Worm (Caenorhabditis elegans) whole organism, L4 larva: ENCODE data around the gene nspc-18.
A peak's percentile ranks its signal among the peaks of the same experiment; 100 is the strongest.

Experiments
- F10B5.3 ChIP-seq: sonication (generic microtip); optimal IDR thresholded peaks from 2 replicates; lab custom pipeline; 2016; ENCODE audit warnings: mild to moderate bottlenecking, missing genetic modification characterization, missing compliant biosample characterization
- F44E2.7 ChIP-seq: fragments of 200-800 bp; sonication (Bioruptor generic); IDR thresholded peaks from 2 replicates; pipeline ENCODE4 v2.1.2; 2022; ENCODE audit warnings: missing genetic modification characterization, missing compliant biosample characterization
- F49E8.2 ChIP-seq: sonication (generic microtip); optimal IDR thresholded peaks from 2 replicates; lab custom pipeline; 2016; ENCODE audit warnings: missing compliant biosample characterization, mild to moderate bottlenecking, missing genetic modification characterization, borderline replicate concordance
- T26A8.4 ChIP-seq: fragments of 200-800 bp; sonication (Bioruptor generic); IDR thresholded peaks from 2 replicates; pipeline ENCODE4 v1.3.6; 2022; ENCODE audit warnings: missing genetic modification characterization, missing compliant biosample characterization
- Y48G9A.11 ChIP-seq: fragments of 200-800 bp; sonication (Bioruptor generic); IDR thresholded peaks from 2 replicates; pipeline ENCODE4 v1.3.6; 2022; ENCODE audit warnings: missing genetic modification reagents, missing genetic modification characterization, missing compliant biosample characterization
- Y75B8A.6 ChIP-seq: fragments of 200-800 bp; sonication (Bioruptor generic); IDR thresholded peaks from 2 replicates; pipeline ENCODE4 v1.3.6; 2022; ENCODE audit warnings: missing genetic modification reagents, missing genetic modification characterization, missing compliant biosample characterization
- ZK337.2 ChIP-seq: fragments of 200-800 bp; sonication (Bioruptor generic); IDR thresholded peaks from 2 replicates; pipeline ENCODE4 v1.3.6; 2022; ENCODE audit warnings: missing genetic modification reagents, missing genetic modification characterization, missing compliant biosample characterization
- ZK546.5 ChIP-seq, 2 experiments: sonication (generic microtip); optimal IDR thresholded peaks; 2 replicates each; lab custom pipeline; 2017; ENCODE audit warnings: missing biosample characterization in 2 of 2, missing genetic modification characterization in 2 of 2
- attf-4 ChIP-seq: sonication (generic microtip); optimal IDR thresholded peaks from 3 replicates; lab custom pipeline; 2017; ENCODE audit warnings: missing biosample characterization, missing genetic modification characterization
- ceh-20 ChIP-seq: fragments of 200-800 bp; sonication (Bioruptor generic); IDR thresholded peaks from 2 replicates; pipeline ENCODE4 v1.3.6; 2022; ENCODE audit warnings: missing genetic modification reagents, missing genetic modification characterization, missing compliant biosample characterization
- ceh-62 ChIP-seq: sonication (generic microtip); optimal IDR thresholded peaks from 2 replicates; lab custom pipeline; 2017; ENCODE audit warnings: missing biosample characterization, missing genetic modification characterization
- ceh-82 ChIP-seq: sonication (generic microtip); optimal IDR thresholded peaks from 2 replicates; lab custom pipeline; 2017; ENCODE audit warnings: missing biosample characterization, missing genetic modification characterization
- cey-2 ChIP-seq: sonication (generic microtip); optimal IDR thresholded peaks from 3 replicates; lab custom pipeline; 2017; ENCODE audit warnings: missing genetic modification characterization, mild to moderate bottlenecking, missing compliant biosample characterization, antibody characterized with exemption, borderline replicate concordance; ENCODE audit not compliant: insufficient read depth
- ctbp-1 ChIP-seq: fragments of 200-800 bp; sonication (Bioruptor generic); IDR thresholded peaks from 2 replicates; pipeline ENCODE4 v1.3.6; 2022; ENCODE audit warnings: missing genetic modification reagents, missing genetic modification characterization, missing compliant biosample characterization
- daf-12 ChIP-seq: fragments of 150-350 bp; optimal IDR thresholded peaks from 2 replicates; lab custom pipeline; 2014; ENCODE audit warnings: missing biosample characterization, missing genetic modification reagents, missing genetic modification characterization
- daf-19 ChIP-seq: fragments of 200-800 bp; sonication (Bioruptor generic); conservative IDR thresholded peaks from 2 replicates; pipeline ENCODE4 v1.3.6; 2022; ENCODE audit warnings: missing genetic modification characterization, missing compliant biosample characterization
- dmd-8 ChIP-seq: fragments of 200-800 bp; sonication (Bioruptor generic); IDR thresholded peaks from 2 replicates; pipeline ENCODE4 v1.3.6; 2022; ENCODE audit warnings: missing genetic modification characterization, missing compliant biosample characterization
- dmd-9 ChIP-seq: fragments of 200-800 bp; sonication (Bioruptor generic); IDR thresholded peaks from 2 replicates; pipeline ENCODE4 v1.3.6; 2022; ENCODE audit warnings: missing genetic modification reagents, missing genetic modification characterization, missing compliant biosample characterization
- dve-1 ChIP-seq: sonication (generic microtip); optimal IDR thresholded peaks from 2 replicates; lab custom pipeline; 2017; ENCODE audit warnings: antibody characterized with exemption, mild to moderate bottlenecking, missing genetic modification characterization, missing compliant biosample characterization; ENCODE audit not compliant: insufficient read depth
- egl-43 ChIP-seq: fragments of 200-800 bp; sonication (Bioruptor generic); IDR thresholded peaks from 2 replicates; pipeline ENCODE4 v1.3.6; 2022; ENCODE audit warnings: missing genetic modification reagents, missing genetic modification characterization, missing compliant biosample characterization
- fos-1 ChIP-seq: fragments of 150-350 bp; optimal IDR thresholded peaks from 2 replicates; lab custom pipeline; 2014; ENCODE audit warnings: missing biosample characterization, missing genetic modification characterization
- hif-1 ChIP-seq, 2 experiments: sonication (generic microtip); optimal IDR thresholded peaks; 2 replicates each; lab custom pipeline; 2016 to 2017; ENCODE audit warnings: missing compliant biosample characterization in 2 of 2, missing genetic modification characterization in 2 of 2, missing genetic modification reagents in 2 of 2, missing genotype in 2 of 2, mild to moderate bottlenecking in 1 of 2
- hlh-30 ChIP-seq: sonication (generic microtip); optimal IDR thresholded peaks from 2 replicates; lab custom pipeline; 2017; ENCODE audit warnings: antibody characterized with exemption, mild to moderate bottlenecking, missing genetic modification characterization, missing compliant biosample characterization; ENCODE audit not compliant: insufficient read depth
- hmg-1.1 ChIP-seq: fragments of 200-800 bp; sonication (Bioruptor generic); IDR thresholded peaks from 2 replicates; pipeline ENCODE4 v1.3.6; 2022; ENCODE audit warnings: missing genetic modification reagents, missing genetic modification characterization, missing compliant biosample characterization
- lim-7 ChIP-seq: fragments of 200-800 bp; sonication (Bioruptor generic); IDR thresholded peaks from 2 replicates; pipeline ENCODE4 v1.3.6; 2022; ENCODE audit warnings: missing genetic modification characterization, missing compliant biosample characterization
- lin-1 ChIP-seq: fragments of 200-800 bp; sonication (Bioruptor generic); IDR thresholded peaks from 2 replicates; pipeline ENCODE4 v1.3.6; 2022; ENCODE audit warnings: missing genetic modification reagents, missing genetic modification characterization, missing compliant biosample characterization
- lin-15B ChIP-seq: fragments of 150-350 bp; sonication (generic microtip); optimal IDR thresholded peaks from 3 replicates; lab custom pipeline; 2014; ENCODE audit warnings: missing biosample characterization, missing genetic modification characterization
- lsy-2 ChIP-seq, 2 experiments: fragments of 150-350 bp in 1 of 2; sonication (generic microtip) in 1 of 2; optimal IDR thresholded peaks; 2 replicates each; lab custom pipeline; 2014 to 2017; ENCODE audit warnings: missing biosample characterization in 2 of 2, missing genetic modification characterization in 2 of 2
- madf-5 ChIP-seq, 2 experiments: fragments of 200-800 bp; sonication (Bioruptor generic); IDR thresholded peaks; 2 replicates each; pipeline ENCODE4 v1.3.6; 2022; ENCODE audit warnings: missing compliant biosample characterization in 2 of 2, missing genetic modification characterization in 2 of 2
- madf-9 ChIP-seq: fragments of 200-800 bp; sonication (Bioruptor generic); conservative IDR thresholded peaks from 2 replicates; pipeline ENCODE4 v1.3.6; 2022; ENCODE audit warnings: missing genetic modification reagents, missing genetic modification characterization, missing compliant biosample characterization
- mdt-29 ChIP-seq: fragments of 200-800 bp; sonication (Bioruptor generic); IDR thresholded peaks from 2 replicates; pipeline ENCODE4 v1.3.6; 2022; ENCODE audit warnings: missing genetic modification reagents, missing genetic modification characterization, missing compliant biosample characterization
- mes-2 ChIP-seq: sonication (generic microtip); optimal IDR thresholded peaks from 2 replicates; lab custom pipeline; 2016; ENCODE audit warnings: missing genotype, mild to moderate bottlenecking, missing genetic modification characterization, missing compliant biosample characterization; ENCODE audit not compliant: poor library complexity, severe bottlenecking
- mxl-2 ChIP-seq: fragments of 200-800 bp; sonication (Bioruptor generic); conservative IDR thresholded peaks from 2 replicates; pipeline ENCODE4 v1.3.6; 2022; ENCODE audit warnings: missing genetic modification reagents, missing genetic modification characterization, missing compliant biosample characterization
- mxl-3 ChIP-seq: fragments of 200-800 bp; sonication (Bioruptor generic); optimal IDR thresholded peaks from 2 replicates; lab custom pipeline; 2018; ENCODE audit warnings: mild to moderate bottlenecking, missing genetic modification characterization, missing compliant biosample characterization
- nhr-10 ChIP-seq: fragments of 150-350 bp; optimal IDR thresholded peaks from 2 replicates; lab custom pipeline; 2014; ENCODE audit warnings: missing biosample characterization, missing genetic modification characterization
- nhr-111 ChIP-seq: fragments of 200-800 bp; sonication (Bioruptor generic); optimal IDR thresholded peaks from 2 replicates; lab custom pipeline; 2018; ENCODE audit warnings: mild to moderate bottlenecking, missing genetic modification characterization, missing compliant biosample characterization
- nhr-28 ChIP-seq: fragments of 150-350 bp; optimal IDR thresholded peaks from 2 replicates; lab custom pipeline; 2014; ENCODE audit warnings: missing biosample characterization, missing genetic modification characterization
- nhr-41 ChIP-seq: fragments of 200-800 bp; sonication (Bioruptor generic); IDR thresholded peaks from 2 replicates; pipeline ENCODE4 v1.3.6; 2022; ENCODE audit warnings: missing genetic modification reagents, missing genetic modification characterization, missing compliant biosample characterization
- nhr-6 ChIP-seq: fragments of 150-350 bp; optimal IDR thresholded peaks from 2 replicates; lab custom pipeline; 2014; ENCODE audit warnings: missing biosample characterization, missing genetic modification characterization
- nhr-77 ChIP-seq: fragments of 150-350 bp; optimal IDR thresholded peaks from 2 replicates; lab custom pipeline; 2014; ENCODE audit warnings: missing biosample characterization, missing genetic modification characterization
- php-3 ChIP-seq: fragments of 200-800 bp; sonication (Bioruptor generic); IDR thresholded peaks from 2 replicates; pipeline ENCODE4 v1.3.6; 2022; ENCODE audit warnings: missing genetic modification reagents, missing genetic modification characterization, missing compliant biosample characterization
- skn-1 ChIP-seq: fragments of 150-350 bp; optimal IDR thresholded peaks from 2 replicates; lab custom pipeline; 2014; ENCODE audit warnings: missing biosample characterization, missing genetic modification characterization
- snpc-1.2 ChIP-seq: fragments of 200-800 bp; sonication (Bioruptor generic); IDR thresholded peaks from 2 replicates; pipeline ENCODE4 v1.3.6; 2022; ENCODE audit warnings: missing genetic modification reagents, missing genetic modification characterization, missing compliant biosample characterization
- snpc-4 ChIP-seq: fragments of 150-350 bp; optimal IDR thresholded peaks from 2 replicates; lab custom pipeline; 2014; ENCODE audit warnings: missing biosample characterization, missing genetic modification characterization
- tag-97 ChIP-seq: fragments of 200-800 bp; sonication (Bioruptor generic); IDR thresholded peaks from 2 replicates; pipeline ENCODE4 v1.3.6; 2022; ENCODE audit warnings: missing genetic modification characterization, missing compliant biosample characterization
- unc-62 ChIP-seq, 3 experiments: fragments of 150-350 bp in 1 of 3; sonication (generic microtip); optimal IDR thresholded peaks in 2 of 3; peaks in 1 of 3; 1 replicate in 1 of 3; 2 replicates in 2 of 3; lab custom pipeline; 2014 to 2017; ENCODE audit warnings: missing biosample characterization in 3 of 3, missing genetic modification characterization in 3 of 3, missing genetic modification reagents in 3 of 3, missing genotype in 1 of 3
- vab-7 ChIP-seq: fragments of 200-800 bp; sonication (Bioruptor generic); IDR thresholded peaks from 2 replicates; pipeline ENCODE4 v1.3.6; 2022; ENCODE audit warnings: missing genetic modification reagents, missing genetic modification characterization, missing compliant biosample characterization
- zag-1 ChIP-seq: fragments of 150-350 bp; optimal IDR thresholded peaks from 2 replicates; lab custom pipeline; 2014; ENCODE audit warnings: missing biosample characterization, missing genetic modification characterization
- zfp-3 ChIP-seq: fragments of 200-800 bp; sonication (Bioruptor generic); conservative IDR thresholded peaks from 2 replicates; pipeline ENCODE4 v1.3.6; 2022; ENCODE audit warnings: missing genetic modification reagents, missing genetic modification characterization, missing compliant biosample characterization
- zip-11 ChIP-seq: fragments of 200-800 bp; sonication (Bioruptor generic); IDR thresholded peaks from 2 replicates; pipeline ENCODE4 v1.3.6; 2022; ENCODE audit warnings: missing genetic modification characterization, missing compliant biosample characterization
- zip-2 ChIP-seq: fragments of 150-350 bp; optimal IDR thresholded peaks from 2 replicates; lab custom pipeline; 2014; ENCODE audit warnings: missing biosample characterization, missing genetic modification characterization

The nspc-18 gene

DNA sequence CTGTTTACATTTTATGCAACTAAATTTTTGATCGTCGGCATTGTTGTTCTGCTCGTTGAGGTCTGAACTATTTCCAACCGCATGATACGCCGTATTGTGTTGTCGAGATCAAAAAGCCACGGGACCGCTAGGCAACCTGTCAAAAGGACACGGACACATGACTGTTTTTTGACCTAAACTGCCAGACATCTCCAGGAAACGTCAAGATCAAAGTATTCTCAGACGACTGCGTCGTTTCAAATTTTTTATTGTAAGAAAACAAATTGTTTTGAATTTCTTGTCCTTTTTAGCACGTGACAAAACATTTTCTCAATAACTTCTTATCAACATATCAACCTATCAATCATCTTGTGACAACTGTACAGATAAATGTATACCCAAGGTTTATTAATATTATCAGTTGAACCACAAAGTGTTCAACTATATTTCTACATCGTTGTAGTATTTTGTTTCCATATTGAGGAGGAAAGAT is 25.3 kb downstream of the nspc-18 start:
- TF ChIP-seq tag-97 (GFP tag; lab: Robert Waterston, UW) (no peak), fos-1 (tag; lab: Kevin White, UChicago) (no peak), madf-9 (GFP tag; lab: Robert Waterston, UW) (no peak), lin-15B (tag; lab: Kevin White, UChicago) (no peak), dmd-8 (GFP tag; lab: Robert Waterston, UW) (no peak), attf-4 (tag; lab: Kevin White, UChicago) (no peak), skn-1 (tag; lab: Kevin White, UChicago) (no peak), Y48G9A.11 (GFP tag; lab: Robert Waterston, UW) (no peak), zfp-3 (GFP tag; lab: Robert Waterston, UW) (peak; percentile 14; the same call in 1 of the 2 replicates), zip-11 (GFP tag; lab: Robert Waterston, UW) (no peak), nhr-6 (tag; lab: Kevin White, UChicago) (no peak), F49E8.2 (tag; lab: Kevin White, UChicago) (no peak), nhr-10 (tag; lab: Kevin White, UChicago) (no peak), hif-1 (tag; optimal IDR thresholded peaks at IDR 0.05; lab: Kevin White, UChicago) (peak in 1 of 2 experiments; percentile 71), mxl-3 (GFP tag; lab: Kevin White, UChicago) (peak; percentile 43), ceh-62 (tag; lab: Kevin White, UChicago) (no peak), zip-2 (tag; lab: Kevin White, UChicago) (no peak), vab-7 (GFP tag; lab: Robert Waterston, UW) (no peak), snpc-1.2 (no peak), php-3 (peak; percentile 97), nhr-77 (tag; lab: Kevin White, UChicago) (peak; percentile 76), lin-1 (GFP tag; lab: Robert Waterston, UW) (peak; percentile 82), lsy-2 (tag; optimal IDR thresholded peaks at IDR 0.05; lab: Kevin White, UChicago) (peak in 1 of 2 experiments; percentile 49), zag-1 (tag; lab: Kevin White, UChicago) (no peak), nhr-111 (GFP tag; lab: Kevin White, UChicago) (no peak), nhr-28 (tag; lab: Kevin White, UChicago) (peak; percentile 92), daf-12 (tag; lab: Kevin White, UChicago) (no peak), Y75B8A.6 (GFP tag; lab: Robert Waterston, UW) (no peak), mes-2 (tag; lab: Kevin White, UChicago) (no peak), unc-62 (GFP tag; optimal IDR thresholded peaks at IDR 0.05 in 1 of 2; lab: Kevin White, UChicago) (peak; percentile 57 to 99), unc-62 (tag; optimal IDR thresholded peaks at IDR 0.05; lab: Kevin White, UChicago) (no peak), madf-5 (GFP tag; IDR thresholded peaks at IDR 0.05; lab: Robert Waterston, UW) (no peak), dve-1 (peak; percentile 97), T26A8.4 (GFP tag; lab: Robert Waterston, UW) (no peak), dmd-9 (GFP tag; lab: Robert Waterston, UW) (no peak), F10B5.3 (tag; lab: Kevin White, UChicago) (no peak), egl-43 (GFP tag; lab: Robert Waterston, UW) (no peak), F44E2.7 (no peak), mxl-2 (no peak), mdt-29 (GFP tag; lab: Robert Waterston, UW) (0 out of 2 replicates have a peak, but pooled peaks have one; percentile 63), ctbp-1 (GFP tag; lab: Robert Waterston, UW) (no peak), hmg-1.1 (no peak), lim-7 (no peak), hlh-30 (tag; lab: Kevin White, UChicago) (peak; percentile 92), ceh-20 (GFP tag; lab: Robert Waterston, UW) (peak; percentile 96), snpc-4 (tag; lab: Kevin White, UChicago) (no peak), ZK546.5 (tag; optimal IDR thresholded peaks at IDR 0.05; lab: Kevin White, UChicago) (no peak), nhr-41 (GFP tag; lab: Robert Waterston, UW) (no peak), daf-19 (GFP tag; lab: Robert Waterston, UW) (no peak), cey-2 (tag; lab: Kevin White, UChicago) (peak; percentile 24), ZK337.2 (GFP tag; lab: Robert Waterston, UW) (no peak), ceh-82 (tag; lab: Kevin White, UChicago) (no peak)
